Fruit fly (Drosophila melanogaster) whole organism, embryonic: ENCODE measurements around the gene tutl.
A peak's percentile ranks its signal among the peaks of the same experiment; 100 is the strongest.

Source experiments
- CG10959 ChIP-seq: fragments of 200-800 bp; sonication (Bioruptor generic); IDR thresholded peaks from 2 replicates; pipeline ENCODE4 v1.3.6; 2022; ENCODE audit warnings: missing biosample characterization, missing genetic modification characterization
- CG13296 ChIP-seq: fragments of 200-800 bp; sonication (Bioruptor generic); optimal IDR thresholded peaks from 3 replicates; lab custom pipeline; 2018; ENCODE audit warnings: missing biosample characterization, mild to moderate bottlenecking, missing genetic modification characterization
- CG13775 ChIP-seq: fragments of 200-800 bp; sonication (Bioruptor generic); optimal IDR thresholded peaks from 3 replicates; lab custom pipeline; 2017; ENCODE audit warnings: missing biosample characterization, mild to moderate bottlenecking, missing genetic modification characterization
- CG15011 ChIP-seq: fragments of 200-800 bp; sonication (Bioruptor generic); optimal IDR thresholded peaks from 3 replicates; lab custom pipeline; 2018; ENCODE audit warnings: missing biosample characterization, mild to moderate bottlenecking, missing genetic modification characterization
- CG1529 ChIP-seq: fragments of 200-800 bp; sonication (Bioruptor generic); optimal IDR thresholded peaks from 3 replicates; lab custom pipeline; 2018; ENCODE audit warnings: missing biosample characterization, missing genetic modification characterization
- CG16779 ChIP-seq: fragments of 200-800 bp; sonication (Bioruptor generic); IDR thresholded peaks from 2 replicates; pipeline ENCODE4 v1.3.6; 2022; ENCODE audit warnings: missing biosample characterization, missing genetic modification characterization
- CG17385 ChIP-seq: fragments of 200-800 bp; sonication (Bioruptor generic); optimal IDR thresholded peaks from 3 replicates; lab custom pipeline; 2018; ENCODE audit warnings: missing biosample characterization, mild to moderate bottlenecking, missing genetic modification characterization
- CG1792 ChIP-seq: fragments of 200-800 bp; sonication (Bioruptor generic); optimal IDR thresholded peaks from 2 replicates; lab custom pipeline; 2016; ENCODE audit warnings: missing biosample characterization, missing genetic modification characterization
- CG32772 ChIP-seq: fragments of 200-800 bp; sonication (Bioruptor generic); IDR thresholded peaks from 2 replicates; pipeline ENCODE4 v1.3.6; 2022; ENCODE audit warnings: missing biosample characterization, missing genetic modification characterization
- CG34376 ChIP-seq: fragments of 200-800 bp; sonication (Bioruptor generic); optimal IDR thresholded peaks from 2 replicates; lab custom pipeline; 2018; ENCODE audit warnings: missing biosample characterization, mild to moderate bottlenecking, missing genetic modification characterization
- CG4617 ChIP-seq: fragments of 200-800 bp; sonication (Bioruptor generic); optimal IDR thresholded peaks from 3 replicates; lab custom pipeline; 2016; ENCODE audit warnings: missing biosample characterization, missing genetic modification characterization, borderline replicate concordance
- CG6175 ChIP-seq: fragments of 200-800 bp; sonication (Bioruptor generic); IDR thresholded peaks from 3 replicates; pipeline ENCODE4 v1.3.6; 2022; ENCODE audit warnings: missing biosample characterization, missing genetic modification characterization
- CG6854 ChIP-seq: fragments of 200-800 bp; sonication (Bioruptor generic); optimal IDR thresholded peaks from 3 replicates; lab custom pipeline; 2017; ENCODE audit warnings: missing biosample characterization, mild to moderate bottlenecking, missing genetic modification characterization
- CG7987 ChIP-seq: fragments of 200-800 bp; sonication (Bioruptor generic); optimal IDR thresholded peaks from 2 replicates; lab custom pipeline; 2018; ENCODE audit warnings: missing biosample characterization, mild to moderate bottlenecking, missing genetic modification characterization, moderate library complexity
- CG9817 ChIP-seq: fragments of 200-800 bp; sonication (Bioruptor generic); optimal IDR thresholded peaks from 2 replicates; lab custom pipeline; 2018; ENCODE audit warnings: missing biosample characterization, mild to moderate bottlenecking, missing genetic modification characterization, moderate library complexity
- CrebB ChIP-seq: fragments of 200-800 bp; sonication (Bioruptor generic); optimal IDR thresholded peaks from 3 replicates; lab custom pipeline; 2018; ENCODE audit warnings: missing biosample characterization, mild to moderate bottlenecking, missing genetic modification characterization
- D19B ChIP-seq: fragments of 200-800 bp; sonication (Bioruptor generic); optimal IDR thresholded peaks from 2 replicates; lab custom pipeline; 2017; ENCODE audit warnings: missing biosample characterization, mild to moderate bottlenecking, missing genetic modification characterization
- Dip3 ChIP-seq: fragments of 200-800 bp; sonication (Bioruptor generic); optimal IDR thresholded peaks from 3 replicates; lab custom pipeline; 2016; ENCODE audit warnings: missing biosample characterization, missing genetic modification characterization
- Dref ChIP-seq: fragments of 200-800 bp; sonication (Bioruptor generic); IDR thresholded peaks from 2 replicates; pipeline ENCODE4 v1.3.6; 2022; ENCODE audit warnings: missing biosample characterization, missing genetic modification characterization
- Eip74EF ChIP-seq, 2 experiments: fragments of 200-800 bp in 1 of 2; fragments of >200 bp in 1 of 2; sonication (Bioruptor generic) in 1 of 2; optimal IDR thresholded peaks; 2 replicates each; lab custom pipeline; 2017 to 2019; ENCODE audit warnings: missing biosample characterization in 2 of 2, missing genetic modification characterization in 2 of 2, mild to moderate bottlenecking in 1 of 2, moderate library complexity in 1 of 2
- HHEX ChIP-seq: fragments of 200-800 bp; sonication (Bioruptor generic); optimal IDR thresholded peaks from 3 replicates; lab custom pipeline; 2017; ENCODE audit warnings: missing biosample characterization, mild to moderate bottlenecking, missing genetic modification characterization, missing genetic modification reagents
- HLH3B ChIP-seq: fragments of 200-800 bp; sonication (Bioruptor generic); IDR thresholded peaks from 2 replicates; pipeline ENCODE4 v1.3.6; 2022; ENCODE audit warnings: missing biosample characterization, missing genetic modification characterization
- HLH4C ChIP-seq: fragments of 200-800 bp; sonication (Bioruptor generic); IDR thresholded peaks from 3 replicates; pipeline ENCODE4 v1.3.6; 2022; ENCODE audit warnings: missing biosample characterization, missing genetic modification characterization; ENCODE audit not compliant: partially characterized antibody
- HLH54F ChIP-seq: fragments of 200-800 bp; sonication (Bioruptor generic); optimal IDR thresholded peaks from 3 replicates; lab custom pipeline; 2016; ENCODE audit warnings: missing biosample characterization, missing genetic modification characterization
- Hr51 ChIP-seq, 2 experiments: fragments of 200-800 bp; sonication (Bioruptor generic); optimal IDR thresholded peaks; 2 replicates in 1 of 2; 3 replicates in 1 of 2; lab custom pipeline; 2016 to 2018; ENCODE audit warnings: missing biosample characterization in 2 of 2, missing genetic modification characterization in 2 of 2, mild to moderate bottlenecking in 1 of 2, moderate library complexity in 1 of 2
- Sox100B ChIP-seq: fragments of 200-800 bp; sonication (Bioruptor generic); optimal IDR thresholded peaks from 3 replicates; lab custom pipeline; 2018; ENCODE audit warnings: missing biosample characterization, mild to moderate bottlenecking, missing genetic modification characterization
- Spps ChIP-seq: fragments of 200-800 bp; sonication (Bioruptor generic); optimal IDR thresholded peaks from 2 replicates; lab custom pipeline; 2018; ENCODE audit warnings: missing biosample characterization, mild to moderate bottlenecking, missing genetic modification characterization
- Sry-δ ChIP-seq: fragments of 200-800 bp; sonication (Bioruptor generic); optimal IDR thresholded peaks from 2 replicates; lab custom pipeline; 2016; ENCODE audit warnings: missing biosample characterization, missing genetic modification characterization
- Vsx1 ChIP-seq: fragments of 200-800 bp; sonication (Bioruptor generic); optimal IDR thresholded peaks from 2 replicates; lab custom pipeline; 2017; ENCODE audit warnings: missing biosample characterization, mild to moderate bottlenecking, missing genetic modification characterization, missing genetic modification reagents
- YL-1 ChIP-seq: fragments of 200-800 bp; sonication (Bioruptor generic); optimal IDR thresholded peaks from 3 replicates; lab custom pipeline; 2017; ENCODE audit warnings: missing biosample characterization, mild to moderate bottlenecking, missing genetic modification characterization
- ab ChIP-seq: fragments of 200-800 bp; sonication (Bioruptor generic); optimal IDR thresholded peaks from 2 replicates; lab custom pipeline; 2016; ENCODE audit warnings: missing biosample characterization, missing genetic modification characterization
- amos ChIP-seq: fragments of 200-800 bp; sonication (Bioruptor generic); IDR thresholded peaks from 2 replicates; pipeline ENCODE4 v1.3.6; 2022; ENCODE audit warnings: missing biosample characterization, missing genetic modification characterization; ENCODE audit not compliant: partially characterized antibody
- cato ChIP-seq: fragments of 200-800 bp; sonication (Bioruptor generic); optimal IDR thresholded peaks from 2 replicates; lab custom pipeline; 2016; ENCODE audit warnings: missing biosample characterization, missing genetic modification characterization, borderline replicate concordance
- chm ChIP-seq: fragments of 200-800 bp; sonication (Bioruptor generic); IDR thresholded peaks from 2 replicates; pipeline ENCODE4 v1.3.6; 2022; ENCODE audit warnings: missing biosample characterization, missing genetic modification characterization
- esg ChIP-seq: fragments of 200-800 bp; sonication (Bioruptor generic); conservative IDR thresholded peaks from 2 replicates; pipeline ENCODE4 v1.3.6; 2022; ENCODE audit warnings: missing biosample characterization, missing genetic modification characterization
- fd64A ChIP-seq: fragments of 200-800 bp; sonication (Bioruptor generic); optimal IDR thresholded peaks from 3 replicates; lab custom pipeline; 2018; ENCODE audit warnings: missing biosample characterization, mild to moderate bottlenecking, missing genetic modification characterization
- her ChIP-seq: fragments of 200-800 bp; sonication (Bioruptor generic); optimal IDR thresholded peaks from 2 replicates; lab custom pipeline; 2016; ENCODE audit warnings: missing biosample characterization, missing genetic modification characterization
- hkb ChIP-seq, 2 experiments: fragments of 200-800 bp in 1 of 2; fragments of >200 bp in 1 of 2; sonication (Bioruptor generic) in 1 of 2; IDR thresholded peaks in 1 of 2; optimal IDR thresholded peaks in 1 of 2; 2 replicates each; pipeline versions ENCODE4 v1.3.6 to Lab custom; 2017 to 2022; ENCODE audit warnings: missing biosample characterization in 1 of 2, missing genetic modification characterization in 1 of 2
- insv ChIP-seq, 2 experiments: fragments of 200-800 bp; sonication (Bioruptor generic); optimal IDR thresholded peaks; 3 replicates each; lab custom pipeline; 2016 to 2018; ENCODE audit warnings: missing biosample characterization in 2 of 2, missing genetic modification characterization in 2 of 2
- inv ChIP-seq: fragments of 200-800 bp; sonication (Bioruptor generic); IDR thresholded peaks from 2 replicates; pipeline ENCODE4 v1.3.6; 2022; ENCODE audit warnings: missing biosample characterization, missing genetic modification characterization; ENCODE audit not compliant: partially characterized antibody
- mam ChIP-seq: fragments of 200-800 bp; sonication (Bioruptor generic); optimal IDR thresholded peaks from 3 replicates; lab custom pipeline; 2016; ENCODE audit warnings: missing biosample characterization, missing genetic modification characterization
- pfk ChIP-seq: fragments of 200-800 bp; sonication (Bioruptor generic); optimal IDR thresholded peaks from 2 replicates; lab custom pipeline; 2018; ENCODE audit warnings: missing biosample characterization, mild to moderate bottlenecking, missing genetic modification characterization, moderate library complexity
- schlank ChIP-seq: fragments of 200-800 bp; sonication (Bioruptor generic); optimal IDR thresholded peaks from 2 replicates; lab custom pipeline; 2018; ENCODE audit warnings: missing biosample characterization, mild to moderate bottlenecking, missing genetic modification characterization
- ssp ChIP-seq: fragments of 200-800 bp; sonication (Bioruptor generic); IDR thresholded peaks from 2 replicates; pipeline ENCODE4 v1.3.6; 2022; ENCODE audit warnings: missing biosample characterization, missing genetic modification characterization
- stc ChIP-seq: fragments of 200-800 bp; sonication (Bioruptor generic); IDR thresholded peaks from 2 replicates; pipeline ENCODE4 v1.3.6; 2022; ENCODE audit warnings: missing biosample characterization, missing genetic modification characterization
- stwl ChIP-seq: fragments of 200-800 bp; sonication (Bioruptor generic); optimal IDR thresholded peaks from 3 replicates; lab custom pipeline; 2018; ENCODE audit warnings: missing biosample characterization, mild to moderate bottlenecking, missing genetic modification characterization, moderate library complexity
- tx ChIP-seq: fragments of 200-800 bp; sonication (Bioruptor generic); optimal IDR thresholded peaks from 2 replicates; lab custom pipeline; 2016; ENCODE audit warnings: missing biosample characterization, missing genetic modification characterization
- zfh2 ChIP-seq: fragments of 200-800 bp; sonication (Bioruptor generic); optimal IDR thresholded peaks from 2 replicates; lab custom pipeline; 2016; ENCODE audit warnings: missing biosample characterization, missing genetic modification characterization

Gene tutl

dm6 chr2L:4332962-4333757 is 50.2 kb downstream of the tutl start (continued):
- TF ChIP-seq schlank (tag; lab: Kevin White, UChicago) = peak; percentile 62
- peak; percentile 52 for TF ChIP-seq Vsx1 (GFP tag; lab: Kevin White, UChicago)
- TF ChIP-seq insv (GFP tag; optimal IDR thresholded peaks at IDR 0.05; lab: Kevin White, UChicago) = no peak
- TF ChIP-seq CG6854 (GFP tag; lab: Kevin White, UChicago) = peak; percentile 40
- peak; percentile 52 for TF ChIP-seq CG34376 (GFP tag; lab: Kevin White, UChicago)
- peak; percentile 85 for TF ChIP-seq chm (GFP tag; lab: Robert Waterston, UW)
- TF ChIP-seq CG17385 (GFP tag; lab: Kevin White, UChicago) = peak; percentile 63
- peak; percentile 76 for TF ChIP-seq CG16779
- TF ChIP-seq CG13296 (GFP tag; lab: Kevin White, UChicago) = peak; percentile 74
- peak; percentile 92 for TF ChIP-seq her
- TF ChIP-seq HLH3B (GFP tag; lab: Robert Waterston, UW) = peak; percentile 89
- peak; percentile 80 for TF ChIP-seq HLH54F (GFP tag; lab: Kevin White, UChicago)
- peak; percentile 38 for TF ChIP-seq cato
- TF ChIP-seq Dip3 = peak; percentile 68
- peak; percentile 81 for TF ChIP-seq tx
- TF ChIP-seq Sry-δ (GFP tag; lab: Kevin White, UChicago) = peak; percentile 46
- TF ChIP-seq YL-1 (GFP tag; lab: Kevin White, UChicago) = no peak
- TF ChIP-seq CG1792 (GFP tag; lab: Kevin White, UChicago) = peak; percentile 82
- TF ChIP-seq Sox100B (GFP tag; lab: Kevin White, UChicago) = peak; percentile 69
- TF ChIP-seq HHEX (GFP tag; lab: Kevin White, UChicago) = peak; percentile 88
- peak; percentile 85 for TF ChIP-seq CG6175 (GFP tag; lab: Robert Waterston, UW)
- peak; percentile 39 for TF ChIP-seq CG1529
- peak; percentile 78 for TF ChIP-seq CG9817 (tag; lab: Kevin White, UChicago)
- peak; percentile 47 for TF ChIP-seq fd64A (GFP tag; lab: Kevin White, UChicago)
- no peak for TF ChIP-seq HLH4C (GFP tag; lab: Robert Waterston, UW)
- TF ChIP-seq ab (GFP tag; lab: Kevin White, UChicago) = no peak
- TF ChIP-seq zfh2 (GFP tag; lab: Kevin White, UChicago) = peak; percentile 62
- TF ChIP-seq CrebB (tag; lab: Kevin White, UChicago) = no peak
- TF ChIP-seq Spps (tag; lab: Kevin White, UChicago) = peak; percentile 55
- peak; percentile 78 for TF ChIP-seq esg (GFP tag; lab: Robert Waterston, UW)
- TF ChIP-seq pfk = peak; percentile 64
- TF ChIP-seq CG15011 (GFP tag; lab: Kevin White, UChicago) = peak; percentile 64
- peak; percentile 80 for TF ChIP-seq CG32772
- no peak for TF ChIP-seq stwl
- peak; percentile 78 for TF ChIP-seq CG13775 (GFP tag; lab: Kevin White, UChicago)
- peak; percentile 26 for TF ChIP-seq CG4617
- peak; percentile 74 for TF ChIP-seq CG10959 (GFP tag; lab: Robert Waterston, UW)
- TF ChIP-seq Eip74EF (GFP tag; optimal IDR thresholded peaks at IDR 0.05; lab: Kevin White, UChicago) = peak in 1 of 2 experiments; percentile 76
- peak; percentile 91 for TF ChIP-seq stc (GFP tag; lab: Robert Waterston, UW)
- TF ChIP-seq mam = peak; percentile 69
- TF ChIP-seq Dref (GFP tag; lab: Robert Waterston, UW) = no peak
- no peak; the same call in 1 of the 2 replicates for TF ChIP-seq amos (GFP tag; lab: Robert Waterston, UW)
- TF ChIP-seq inv (GFP tag; lab: Robert Waterston, UW) = no peak
- no peak for TF ChIP-seq hkb (optimal IDR thresholded peaks at IDR 0.05; lab: Kevin White, UChicago)
- TF ChIP-seq hkb (GFP tag; IDR thresholded peaks at IDR 0.05; lab: Robert Waterston, UW) = peak; percentile 92
- TF ChIP-seq CG7987 (GFP tag; lab: Kevin White, UChicago) = peak; percentile 55
- TF ChIP-seq Hr51 (GFP tag; optimal IDR thresholded peaks at IDR 0.05; lab: Kevin White, UChicago) = peak; percentile 73 to 83
- peak; percentile 53 for TF ChIP-seq ssp (GFP tag; lab: Robert Waterston, UW)
- TF ChIP-seq D19B = peak; percentile 99
